Fruit fly (Drosophila melanogaster) whole organism, wandering third instar larva: ENCODE results near the gene Irp-1A.

Experiments
- CG32264 ChIP-seq: fragments of 200-800 bp; sonication (Bioruptor generic); optimal IDR thresholded peaks from 2 replicates; lab custom pipeline; 2016; ENCODE audit warnings: missing biosample characterization, missing genetic modification characterization
- CG9705 ChIP-seq: fragments of 200-800 bp; sonication (Bioruptor generic); optimal IDR thresholded peaks from 2 replicates; lab custom pipeline; 2018; ENCODE audit warnings: missing biosample characterization, mild to moderate bottlenecking, missing genetic modification characterization
- CrebA ChIP-seq: fragments of 200-800 bp; sonication (Bioruptor generic); optimal IDR thresholded peaks from 2 replicates; lab custom pipeline; 2016; ENCODE audit warnings: missing biosample characterization, mild to moderate bottlenecking, missing genetic modification characterization, borderline replicate concordance
- Dfd ChIP-seq: fragments of >200 bp; optimal IDR thresholded peaks from 2 replicates; lab custom pipeline; 2017; ENCODE audit warnings: missing biosample characterization, missing genetic modification characterization
- Dif ChIP-seq: fragments of 200-275, 200-300 bp; sonication (Bioruptor generic); optimal IDR thresholded peaks from 2 replicates; lab custom pipeline; 2018; ENCODE audit warnings: missing biosample characterization, missing genetic modification characterization; ENCODE audit not compliant: partially characterized antibody
- GATAd ChIP-seq: sonication (Bioruptor generic); optimal IDR thresholded peaks from 2 replicates; lab custom pipeline; 2016; ENCODE audit warnings: missing biosample characterization, missing genetic modification characterization
- HLH106 ChIP-seq: fragments of 200-800 bp; optimal IDR thresholded peaks from 3 replicates; lab custom pipeline; 2019; ENCODE audit warnings: missing biosample characterization, mild to moderate bottlenecking, missing genetic modification characterization, moderate library complexity
- Hr78 ChIP-seq: fragments of >200 bp; optimal IDR thresholded peaks from 2 replicates; lab custom pipeline; 2017; ENCODE audit warnings: missing biosample characterization, missing genetic modification characterization
- Hr83 ChIP-seq: fragments of 200-300 bp; sonication (Bioruptor generic); optimal IDR thresholded peaks from 2 replicates; lab custom pipeline; 2016; ENCODE audit warnings: missing biosample characterization, mild to moderate bottlenecking, missing genetic modification characterization, moderate library complexity; ENCODE audit not compliant: poor library complexity, severe bottlenecking
- Mio ChIP-seq: sonication (Bioruptor generic); optimal IDR thresholded peaks from 2 replicates; lab custom pipeline; 2016; ENCODE audit warnings: missing biosample characterization, missing genetic modification characterization
- Myc ChIP-seq: fragments of >200 bp; optimal IDR thresholded peaks from 2 replicates; lab custom pipeline; 2017
- OdsH ChIP-seq: fragments of 200-800 bp; sonication (Bioruptor generic); optimal IDR thresholded peaks from 2 replicates; lab custom pipeline; 2016; ENCODE audit warnings: missing biosample characterization, mild to moderate bottlenecking, missing genetic modification characterization
- Vsx2 ChIP-seq: fragments of 200-300, 225-300 bp; sonication (Bioruptor generic); optimal IDR thresholded peaks from 2 replicates; lab custom pipeline; 2018; ENCODE audit warnings: missing biosample characterization, missing genetic modification characterization; ENCODE audit not compliant: partially characterized antibody
- br ChIP-seq: fragments of 200-800 bp; sonication (Bioruptor generic); optimal IDR thresholded peaks from 2 replicates; lab custom pipeline; 2016; ENCODE audit warnings: missing biosample characterization, missing genetic modification characterization
- brk ChIP-seq: fragments of 200-800 bp; sonication (Bioruptor generic); optimal IDR thresholded peaks from 2 replicates; lab custom pipeline; 2016; ENCODE audit warnings: missing biosample characterization, mild to moderate bottlenecking, missing genetic modification characterization
- dl ChIP-seq, 2 experiments: fragments of 175-275, 200-275 bp in 1 of 2; fragments of 200-275 bp in 1 of 2; sonication (Bioruptor generic); optimal IDR thresholded peaks; lab custom pipeline; 2018; ENCODE audit warnings: mild to moderate bottlenecking in 2 of 2, missing biosample characterization in 2 of 2, missing genetic modification characterization in 2 of 2, moderate library complexity in 2 of 2; ENCODE audit not compliant: partially characterized antibody in 2 of 2, insufficient read depth in 1 of 2
- dmrt93B ChIP-seq: fragments of 200-800 bp; sonication (Bioruptor generic); optimal IDR thresholded peaks from 2 replicates; lab custom pipeline; 2018; ENCODE audit warnings: missing biosample characterization, mild to moderate bottlenecking, missing genetic modification characterization
- dsf ChIP-seq: sonication (Bioruptor generic); optimal IDR thresholded peaks from 2 replicates; lab custom pipeline; 2016; ENCODE audit warnings: missing biosample characterization, missing genetic modification characterization, borderline replicate concordance
- ey ChIP-seq: fragments of 200-800 bp; sonication (Bioruptor generic); optimal IDR thresholded peaks from 2 replicates; lab custom pipeline; 2016; ENCODE audit warnings: missing biosample characterization, missing genetic modification characterization
- foxo ChIP-seq, 2 experiments: fragments of 200-800 bp; sonication (Bioruptor generic); optimal IDR thresholded peaks; 2 replicates in 1 of 2; 3 replicates in 1 of 2; lab custom pipeline; 2016 to 2017; ENCODE audit warnings: missing biosample characterization in 2 of 2, missing genetic modification characterization in 2 of 2
- h ChIP-seq: fragments of 200-800 bp; sonication (Bioruptor generic); optimal IDR thresholded peaks from 3 replicates; lab custom pipeline; 2016; ENCODE audit warnings: missing biosample characterization, mild to moderate bottlenecking, missing genetic modification characterization
- jim ChIP-seq: fragments of 175-275, 200-325 bp; sonication (Bioruptor generic); optimal IDR thresholded peaks from 2 replicates; lab custom pipeline; 2016; ENCODE audit warnings: missing biosample characterization, mild to moderate bottlenecking, missing genetic modification characterization
- lola ChIP-seq: fragments of >200 bp; optimal IDR thresholded peaks from 2 replicates; lab custom pipeline; 2017; ENCODE audit warnings: missing biosample characterization, missing genetic modification characterization
- pan ChIP-seq: fragments of >200 bp; optimal IDR thresholded peaks from 2 replicates; lab custom pipeline; 2017
- psq ChIP-seq: fragments of 200-800 bp; sonication (Bioruptor generic); optimal IDR thresholded peaks from 3 replicates; lab custom pipeline; 2017; ENCODE audit warnings: missing biosample characterization, mild to moderate bottlenecking, missing genetic modification characterization, moderate library complexity
- rgr ChIP-seq: fragments of 200-800 bp; sonication (Bioruptor generic); optimal IDR thresholded peaks from 3 replicates; lab custom pipeline; 2016; ENCODE audit warnings: missing biosample characterization, mild to moderate bottlenecking, missing genetic modification characterization
- sv ChIP-seq: fragments of 200-800 bp; sonication (Bioruptor generic); optimal IDR thresholded peaks from 3 replicates; lab custom pipeline; 2016; ENCODE audit warnings: missing biosample characterization, missing genetic modification characterization
- tai ChIP-seq: sonication (Bioruptor generic); optimal IDR thresholded peaks from 2 replicates; lab custom pipeline; 2016; ENCODE audit warnings: missing biosample characterization, missing genetic modification characterization
- usp ChIP-seq: fragments of >200 bp; optimal IDR thresholded peaks from 2 replicates; lab custom pipeline; 2017; ENCODE audit warnings: missing biosample characterization, missing genetic modification characterization
- woc ChIP-seq: sonication (Bioruptor generic); optimal IDR thresholded peaks from 2 replicates; lab custom pipeline; 2016; ENCODE audit warnings: missing biosample characterization, mild to moderate bottlenecking, missing genetic modification characterization

Gene Irp-1A

dm6 chr3R:22770887-22771286, 46.5 kb upstream of the Irp-1A start, which contains the start of gene CG43094:
Gene CG43094, minus strand, starts transcription at chr3R:22770987.
- TF ChIP-seq h (no peak), rgr (GFP tag; lab: Kevin White, UChicago) (no peak), CG32264 (no peak), Dfd (GFP tag; lab: Kevin White, UChicago) (no peak), tai (no peak)
- TF ChIP-seq, all 38 proteins: peak for 0

dm6 chr3R:22770207-22770606, 45.8 kb upstream of the Irp-1A start, which contains the start of gene CG43093:
Gene CG43093, minus strand, starts transcription at chr3R:22770307.
- TF ChIP-seq Dif (GFP tag; lab: Kevin White, UChicago) (no peak), lola (GFP tag; lab: Kevin White, UChicago) (no peak), foxo (GFP tag; optimal IDR thresholded peaks at IDR 0.05; lab: Kevin White, UChicago) (no peak), Myc (lab: Kevin White, UChicago) (no peak), psq (GFP tag; lab: Kevin White, UChicago) (no peak)

- no peak for TF ChIP-seq br (GFP tag; lab: Kevin White, UChicago)
These were observed 45.2 kb upstream of the Irp-1A start, which contains the start of gene CG43092 for dm6 chr3R:22769567-22769966. Gene CG43092, minus strand, starts transcription at chr3R:22769667.

dm6 chr3R:22768633-22769032, 44.2 kb upstream of the Irp-1A start, which contains the start of gene CG43091:
Gene CG43091, minus strand, starts transcription at chr3R:22768733.
- TF ChIP-seq jim (no peak), CrebA (no peak), usp (no peak), dsf (GFP tag; lab: Kevin White, UChicago) (no peak), dl (GFP tag; optimal IDR thresholded peaks at IDR 0.05; lab: Kevin White, UChicago; ENCODE audit: insufficient read depth in 1 of 2, partially characterized antibody in 2 of 2) (no peak), pan (lab: Kevin White, UChicago) (no peak), Myc (lab: Kevin White, UChicago) (no peak), rgr (GFP tag; lab: Kevin White, UChicago) (no peak)

dm6 chr3R:22767599-22767998, 43.2 kb upstream of the Irp-1A start, which contains the start of gene CG13841:
Gene CG13841, minus strand, starts transcription at chr3R:22767699.
- no peak for TF ChIP-seq jim
- TF ChIP-seq h = no peak
- TF ChIP-seq lola (GFP tag; lab: Kevin White, UChicago) = no peak
- TF ChIP-seq rgr (GFP tag; lab: Kevin White, UChicago) = no peak
- TF ChIP-seq ey (GFP tag; lab: Kevin White, UChicago) = no peak
- no peak for TF ChIP-seq OdsH (GFP tag; lab: Kevin White, UChicago)
- no peak for TF ChIP-seq GATAd (GFP tag; lab: Kevin White, UChicago)
- no peak for TF ChIP-seq dsf (GFP tag; lab: Kevin White, UChicago)
- TF ChIP-seq Dfd (GFP tag; lab: Kevin White, UChicago) = no peak
- TF ChIP-seq br (GFP tag; lab: Kevin White, UChicago) = no peak
- no peak for TF ChIP-seq psq (GFP tag; lab: Kevin White, UChicago)
- TF ChIP-seq brk (GFP tag; lab: Kevin White, UChicago) = no peak
- TF ChIP-seq Hr78 (GFP tag; lab: Kevin White, UChicago) = no peak
- no peak for TF ChIP-seq tai
- TF ChIP-seq dl (GFP tag; optimal IDR thresholded peaks at IDR 0.05; lab: Kevin White, UChicago; ENCODE audit: insufficient read depth in 1 of 2, partially characterized antibody in 2 of 2) = no peak
- TF ChIP-seq CG32264 = no peak
- TF ChIP-seq sv (GFP tag; lab: Kevin White, UChicago) = no peak
- TF ChIP-seq Hr83 (GFP tag; lab: Kevin White, UChicago) = no peak

dm6 chr3R:22766072-22766471, 41.7 kb upstream of the Irp-1A start, which contains the start of gene Nepl15:
Gene Nepl15, minus strand, starts transcription at chr3R:22766172.
- TF ChIP-seq HLH106 (tag; lab: Kevin White, UChicago) (no peak), OdsH (GFP tag; lab: Kevin White, UChicago) (no peak), Dfd (GFP tag; lab: Kevin White, UChicago) (no peak)

- TF ChIP-seq Mio (no peak), woc (GFP tag; lab: Kevin White, UChicago) (no peak), Myc (lab: Kevin White, UChicago) (no peak), CG32264 (no peak), dmrt93B (GFP tag; lab: Kevin White, UChicago) (no peak), rgr (GFP tag; lab: Kevin White, UChicago) (no peak), HLH106 (tag; lab: Kevin White, UChicago) (no peak), CG9705 (no peak), jim (no peak), Vsx2 (GFP tag; lab: Kevin White, UChicago) (no peak)
- TF ChIP-seq, all 38 proteins: peak for 0
These were observed 39.2 kb upstream of the Irp-1A start, which contains the start of gene Nepl14 for dm6 chr3R:22763587-22763986. Gene Nepl14, minus strand, starts transcription at chr3R:22763711.
